Worm (Caenorhabditis elegans): ENCODE results near the gene bcmo-2.

- TF ChIP-seq W03F9.2 (tag; optimal IDR thresholded peaks at IDR 0.05) (no peak), him-1 (tag; optimal IDR thresholded peaks at IDR 0.05) (no peak), dao-5 (tag; optimal IDR thresholded peaks at IDR 0.05) (no peak)
Measured at ce11 chrII:3960276-3960675, 49.6 kb upstream of the bcmo-2 start.

Measured in whole organism, L4/young adult.